Worm (Caenorhabditis elegans): ENCODE results near the gene F54D12.2.

DNA sequence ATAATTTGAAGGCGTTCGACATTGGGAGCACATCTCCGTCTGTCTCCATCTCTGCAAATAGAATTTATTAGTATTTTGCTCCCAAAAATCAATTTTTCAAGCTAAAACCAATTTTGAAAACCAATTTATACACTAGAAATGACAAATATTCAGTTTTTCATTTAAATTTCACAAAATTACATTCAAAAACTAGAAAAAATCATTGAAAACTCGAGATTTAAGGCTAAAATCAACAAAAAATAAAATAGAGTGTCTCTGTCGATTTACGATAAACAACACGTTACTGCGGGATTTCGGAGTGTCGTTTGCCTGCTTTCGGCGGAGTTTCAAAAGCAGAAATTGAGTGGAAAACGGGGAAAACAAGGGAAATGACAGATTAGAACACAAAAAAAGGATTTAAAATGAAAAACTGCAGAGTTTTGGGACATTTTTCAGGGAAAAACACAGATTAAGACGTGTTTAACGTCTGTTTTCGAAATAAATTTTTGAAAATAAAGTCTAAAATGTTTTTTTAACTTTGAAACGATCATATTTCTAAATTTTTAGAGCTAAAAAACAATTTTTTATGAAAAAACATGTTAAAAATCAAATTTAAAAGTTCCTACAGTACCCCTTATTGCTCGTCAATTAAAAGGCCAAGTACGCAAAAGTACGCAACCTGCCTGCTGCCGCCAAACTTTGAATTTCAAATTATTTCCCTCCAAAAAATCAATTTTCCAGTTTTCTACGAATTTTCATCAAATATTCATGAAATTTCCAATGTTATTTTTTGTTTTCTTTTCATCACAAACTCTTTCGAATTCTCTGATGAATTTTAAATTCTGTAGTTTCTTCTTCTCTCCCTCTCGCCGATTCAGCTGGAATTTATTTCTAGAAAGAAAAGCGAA, 39.2 kb downstream of the F54D12.2 start, which contains the start of gene nol-6:
- TF ChIP-seq W03F9.2 (tag; optimal IDR thresholded peaks at IDR 0.05) (no peak), him-1 (tag; optimal IDR thresholded peaks at IDR 0.05) (no peak)
